Worm (Caenorhabditis elegans): ENCODE data around the gene duo-1.
A peak's percentile ranks its signal among the peaks of the same experiment; 100 is the strongest.

Gene duo-1

DNA sequence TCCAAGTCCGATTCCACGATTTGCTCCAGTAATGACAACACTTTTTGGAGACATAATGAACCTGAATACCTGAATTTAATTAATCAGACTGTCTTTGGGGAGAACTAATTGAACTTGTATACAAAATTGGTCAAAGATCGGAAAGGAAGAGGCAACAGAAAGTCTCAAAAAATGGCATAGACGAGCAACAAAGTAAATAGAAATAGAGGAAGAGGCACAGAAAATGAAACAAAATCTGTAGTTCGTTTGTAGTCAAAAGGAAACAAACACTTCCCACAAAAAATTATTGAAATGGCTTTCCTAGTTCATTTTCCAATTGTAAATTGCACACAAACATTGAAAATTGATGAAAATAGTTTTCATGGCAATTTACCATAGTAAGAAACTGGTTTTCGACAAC, 39.8 kb upstream of the duo-1 start, which contains the start of gene C55A6.6:
C55A6.6 (minus strand) TSS at position 61 of the 400 bp plus-strand sequence.
- no peak for TF ChIP-seq ZK546.5 (tag; optimal IDR thresholded peaks at IDR 0.05)
- peak; percentile 93 for TF ChIP-seq pha-4 (tag; optimal IDR thresholded peaks at IDR 0.05)

DNA sequence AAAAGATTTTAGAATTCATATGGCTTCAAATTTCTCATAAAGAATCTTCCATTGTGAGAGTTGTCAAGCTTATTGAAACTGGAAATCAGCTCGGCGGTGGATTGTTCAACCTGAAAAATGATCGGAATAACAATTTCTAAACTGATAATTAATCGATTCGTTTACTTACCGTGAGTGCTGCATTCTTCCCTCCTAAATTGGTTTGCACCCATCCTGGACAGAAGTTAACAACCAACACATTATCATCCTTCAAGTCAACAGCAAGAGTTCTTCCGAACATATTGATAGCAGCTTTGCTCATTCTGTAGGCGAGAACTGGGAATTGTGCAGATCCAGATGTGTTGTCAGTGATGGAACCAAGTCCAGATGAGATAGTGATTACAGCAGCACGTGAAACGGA, 39.3 kb upstream of the duo-1 start:
- TF ChIP-seq nhr-76 (tag; optimal IDR thresholded peaks at IDR 0.05) (no peak), unc-39 (tag; optimal IDR thresholded peaks at IDR 0.05) (no peak), daf-12 (tag; optimal IDR thresholded peaks at IDR 0.05) (no peak), elt-1 (tag; optimal IDR thresholded peaks at IDR 0.05) (no peak), aly-2 (tag; optimal IDR thresholded peaks at IDR 0.05) (no peak), mml-1 (tag; optimal IDR thresholded peaks at IDR 0.05) (no peak), nhr-23 (tag; optimal IDR thresholded peaks at IDR 0.05) (no peak), R02D3.7 (tag; optimal IDR thresholded peaks at IDR 0.05) (no peak), nhr-237 (tag; optimal IDR thresholded peaks at IDR 0.05) (no peak), nhr-12 (tag; optimal IDR thresholded peaks at IDR 0.05) (no peak), nhr-67 (tag; optimal IDR thresholded peaks at IDR 0.05) (no peak), ztf-11 (tag; optimal IDR thresholded peaks at IDR 0.05) (no peak)

DNA sequence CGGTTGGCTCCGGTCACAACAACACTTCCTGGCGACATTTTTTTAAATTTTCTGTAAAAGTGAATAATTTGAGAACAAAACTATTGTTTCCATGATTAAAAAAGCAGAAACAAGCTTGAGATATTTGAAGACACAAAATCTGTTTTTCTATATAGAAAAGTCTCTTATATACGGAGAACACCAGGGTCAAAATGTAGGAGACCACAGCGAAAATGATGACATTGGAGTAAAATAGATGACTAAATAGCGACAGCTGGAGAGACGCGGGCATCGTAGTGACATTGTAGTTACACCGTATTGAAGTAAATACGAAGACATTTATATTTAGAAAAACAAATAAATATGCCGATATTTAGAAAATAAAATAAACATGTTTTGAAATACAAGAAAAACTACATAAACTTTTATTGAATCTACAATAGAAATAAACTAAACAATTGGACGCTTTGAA, 38.3 kb upstream of the duo-1 start, which contains the start of gene sdz-8:
sdz-8 (minus strand) TSS at position 51 of the 451 bp plus-strand sequence.
- TF ChIP-seq nhr-28 (tag; optimal IDR thresholded peaks at IDR 0.05) (no peak), nhr-77 (tag; optimal IDR thresholded peaks at IDR 0.05) (no peak), pha-4 (tag; optimal IDR thresholded peaks at IDR 0.05) (peak; percentile 12), skn-1 (tag; optimal IDR thresholded peaks at IDR 0.05) (peak; percentile 80)

DNA sequence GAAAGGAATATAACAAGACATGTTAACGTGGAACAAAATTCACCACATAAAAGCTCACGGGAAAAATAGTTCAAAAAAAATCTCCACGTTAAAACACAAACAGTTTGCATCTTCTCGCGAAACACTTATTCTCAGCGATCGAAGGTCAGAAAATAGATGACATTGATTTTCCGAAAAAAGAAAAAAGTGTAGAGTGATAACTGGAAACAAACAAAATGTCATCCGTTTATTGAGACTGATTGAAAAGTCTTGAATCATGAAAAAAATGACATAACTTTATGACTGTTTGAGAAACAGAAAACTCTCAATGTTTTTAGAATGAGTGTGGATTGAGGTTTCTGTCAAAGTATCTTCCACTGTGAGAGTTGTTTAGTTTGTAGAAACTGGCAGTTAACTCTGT, 36.6 kb upstream of the duo-1 start, which contains the start of gene C55A6.4:
C55A6.4 (minus strand) TSS at position 101 of the 400 bp plus-strand sequence.
- TF ChIP-seq aly-2 (tag; optimal IDR thresholded peaks at IDR 0.05) (no peak), pqm-1 (tag; optimal IDR thresholded peaks at IDR 0.05) (no peak), zag-1 (tag; optimal IDR thresholded peaks at IDR 0.05) (no peak), elt-2 (tag; optimal IDR thresholded peaks at IDR 0.05) (no peak)

DNA sequence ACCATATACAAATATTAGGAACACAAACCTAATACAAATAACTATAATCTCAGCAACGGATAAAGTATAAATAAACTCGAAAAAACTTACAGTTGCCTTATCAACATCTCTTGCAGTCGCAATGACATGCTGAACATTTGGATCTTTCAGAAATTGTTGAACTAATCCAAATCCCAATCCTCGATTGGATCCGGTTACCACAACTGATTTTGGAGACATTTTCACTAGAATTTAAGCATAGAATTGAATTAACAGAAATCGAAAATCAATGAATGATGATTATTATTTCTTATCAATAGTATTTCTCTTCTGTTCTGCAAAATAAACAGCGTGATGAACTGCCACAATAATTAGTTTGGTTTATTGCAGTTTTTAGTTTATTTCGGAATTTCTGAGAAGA, 34.2 kb upstream of the duo-1 start, which contains the start of the genes C55A6.11 and C55A6.7:
C55A6.11 (plus strand) TSS at position 301 of the 400 bp plus-strand sequence.
C55A6.7 (minus strand) TSS at position 316 of the 400 bp plus-strand sequence.
- TF ChIP-seq ceh-82 (tag; optimal IDR thresholded peaks at IDR 0.05) (no peak), unc-62 (GFP tag; optimal IDR thresholded peaks at IDR 0.05) (no peak)

DNA sequence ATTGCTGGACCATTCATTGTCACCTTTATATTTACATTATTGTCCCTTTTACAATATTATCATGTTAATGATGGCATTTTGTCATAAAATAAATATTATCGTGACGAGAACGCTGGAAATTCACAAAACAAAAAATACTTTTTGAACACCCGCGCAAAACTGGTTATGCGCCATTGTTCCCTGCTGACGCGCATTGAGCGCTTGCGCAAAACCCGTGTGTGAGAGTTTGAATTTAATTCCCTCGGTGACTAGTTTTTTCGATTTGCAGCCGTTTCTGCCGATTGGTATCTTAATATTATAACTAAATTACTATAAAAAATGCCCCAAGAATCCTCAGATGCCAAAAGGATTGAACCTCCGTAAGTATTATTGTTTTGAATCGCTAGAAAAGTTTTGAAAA, 33.0 kb upstream of the duo-1 start, which contains the start of gene pafo-1:
pafo-1 (plus strand) TSS at position 256 of the 400 bp plus-strand sequence.
- TF ChIP-seq nhr-67 (tag; optimal IDR thresholded peaks at IDR 0.05): no peak
- TF ChIP-seq fkh-10 (GFP tag; optimal IDR thresholded peaks at IDR 0.05): peak; percentile 30
- TF ChIP-seq mml-1 (tag; optimal IDR thresholded peaks at IDR 0.05): no peak
- peak; percentile 74 for TF ChIP-seq skn-1 (tag; optimal IDR thresholded peaks at IDR 0.05)
- no peak for TF ChIP-seq nhr-12 (tag; optimal IDR thresholded peaks at IDR 0.05)
- TF ChIP-seq egl-5 (tag; optimal IDR thresholded peaks at IDR 0.05): no peak
- TF ChIP-seq pha-4 (tag; optimal IDR thresholded peaks at IDR 0.05): peak; percentile 90
- peak; percentile 74 for TF ChIP-seq lin-39 (tag; optimal IDR thresholded peaks at IDR 0.05)
- no peak for TF ChIP-seq sea-2 (GFP tag; optimal IDR thresholded peaks at IDR 0.05)
- TF ChIP-seq nhr-11 (tag; optimal IDR thresholded peaks at IDR 0.05): no peak
- TF ChIP-seq ceh-9 (tag; optimal IDR thresholded peaks at IDR 0.05): no peak
- peak; percentile 70 for TF ChIP-seq snpc-4 (tag; optimal IDR thresholded peaks at IDR 0.05)
- TF ChIP-seq eor-1 (tag; optimal IDR thresholded peaks at IDR 0.05): no peak
- TF ChIP-seq fkh-2 (tag; optimal IDR thresholded peaks at IDR 0.05): no peak
- TF ChIP-seq ztf-11 (tag; optimal IDR thresholded peaks at IDR 0.05): no peak
- TF ChIP-seq lsy-12 (tag; optimal IDR thresholded peaks at IDR 0.05): peak; percentile 79
- no peak for TF ChIP-seq elt-1 (tag; optimal IDR thresholded peaks at IDR 0.05)
- TF ChIP-seq ceh-28 (tag; optimal IDR thresholded peaks at IDR 0.05): peak; percentile 61
- no peak for TF ChIP-seq nhr-237 (tag; optimal IDR thresholded peaks at IDR 0.05)
- no peak for TF ChIP-seq nhr-76 (tag; optimal IDR thresholded peaks at IDR 0.05)
- peak; percentile 66 for TF ChIP-seq nhr-25 (tag; optimal IDR thresholded peaks at IDR 0.05)
- no peak for TF ChIP-seq unc-62 (GFP tag; optimal IDR thresholded peaks at IDR 0.05)
- TF ChIP-seq elt-3 (tag; optimal IDR thresholded peaks at IDR 0.05): no peak
- TF ChIP-seq daf-12 (tag; optimal IDR thresholded peaks at IDR 0.05): no peak
- TF ChIP-seq hmg-11 (tag; optimal IDR thresholded peaks at IDR 0.05): no peak
- no peak for TF ChIP-seq ztf-4 (tag; optimal IDR thresholded peaks at IDR 0.05)
- TF ChIP-seq aly-2 (tag; optimal IDR thresholded peaks at IDR 0.05): peak; percentile 73
- peak; percentile 80 for TF ChIP-seq nhr-23 (tag; optimal IDR thresholded peaks at IDR 0.05)
- peak; percentile 19 for TF ChIP-seq zag-1 (tag; optimal IDR thresholded peaks at IDR 0.05)
- no peak for TF ChIP-seq mdl-1 (tag; optimal IDR thresholded peaks at IDR 0.05)
- peak; percentile 77 for TF ChIP-seq R02D3.7 (tag; optimal IDR thresholded peaks at IDR 0.05)
- TF ChIP-seq ceh-16 (tag; optimal IDR thresholded peaks at IDR 0.05): peak; percentile 26
- peak; percentile 86 for TF ChIP-seq jun-1 (tag; optimal IDR thresholded peaks at IDR 0.05)
- peak; percentile 26 for TF ChIP-seq egl-27 (tag; optimal IDR thresholded peaks at IDR 0.05)
- peak; percentile 67 for TF ChIP-seq ceh-82 (tag; optimal IDR thresholded peaks at IDR 0.05)
- TF ChIP-seq fos-1 (tag; optimal IDR thresholded peaks at IDR 0.05): no peak
